Worm (Caenorhabditis elegans) whole organism, young adult: ENCODE data around the gene ZK287.7.
A peak's percentile ranks its signal among the peaks of the same experiment; 100 is the strongest.

ENCODE experiments used
- B0035.1 ChIP-seq: sonication (generic microtip); optimal IDR thresholded peaks from 2 replicates; lab custom pipeline; 2016; ENCODE audit warnings: missing genetic modification characterization, mild to moderate bottlenecking, missing compliant biosample characterization, missing genotype, missing genetic modification reagents
- B0261.1 ChIP-seq: sonication (generic microtip); optimal IDR thresholded peaks from 2 replicates; lab custom pipeline; 2016; ENCODE audit warnings: mild to moderate bottlenecking, missing genetic modification characterization, moderate library complexity, missing compliant biosample characterization
- D2030.7 ChIP-seq: fragments of 200-800 bp; sonication (Bioruptor generic); IDR thresholded peaks from 2 replicates; pipeline ENCODE4 v1.3.6; 2022; ENCODE audit warnings: missing genetic modification reagents, missing genetic modification characterization, missing compliant biosample characterization
- K11D2.4 ChIP-seq: fragments of 200-800 bp; sonication (Bioruptor generic); IDR thresholded peaks from 2 replicates; pipeline ENCODE4 v1.3.6; 2022; ENCODE audit warnings: missing genetic modification reagents, missing genetic modification characterization, missing compliant biosample characterization
- K12H6.12 ChIP-seq: fragments of 200-800 bp; sonication (Bioruptor generic); optimal IDR thresholded peaks from 2 replicates; lab custom pipeline; 2018; ENCODE audit warnings: mild to moderate bottlenecking, missing genetic modification characterization, missing compliant biosample characterization
- Y56A3A.18 ChIP-seq: fragments of 200-800 bp; sonication (Bioruptor generic); IDR thresholded peaks from 2 replicates; pipeline ENCODE4 v1.3.6; 2022; ENCODE audit warnings: missing genetic modification reagents, missing genetic modification characterization, missing compliant biosample characterization
- ZK185.1 ChIP-seq: sonication (generic microtip); optimal IDR thresholded peaks from 2 replicates; lab custom pipeline; 2016; ENCODE audit warnings: mild to moderate bottlenecking, missing genetic modification characterization, missing compliant biosample characterization; ENCODE audit not compliant: poor library complexity, severe bottlenecking
- akir-1 ChIP-seq: fragments of 200-800 bp; sonication (Bioruptor generic); optimal IDR thresholded peaks from 2 replicates; lab custom pipeline; 2018; ENCODE audit warnings: mild to moderate bottlenecking, missing genetic modification characterization, moderate library complexity, missing compliant biosample characterization
- ama-1 ChIP-seq, 3 experiments: fragments of 150-350 bp in 1 of 3; sonication (generic microtip) in 2 of 3; optimal IDR thresholded peaks; 2 replicates each; lab custom pipeline; 2014 to 2018; ENCODE audit warnings: missing biosample characterization in 2 of 3, missing genetic modification characterization in 2 of 3, missing genetic modification reagents in 2 of 3
- atf-7 ChIP-seq: sonication (generic microtip); optimal IDR thresholded peaks from 2 replicates; lab custom pipeline; 2017; ENCODE audit warnings: mild to moderate bottlenecking, missing genetic modification characterization, missing compliant biosample characterization
- bed-2 ChIP-seq: fragments of 200-800 bp; sonication (Bioruptor generic); IDR thresholded peaks from 2 replicates; pipeline ENCODE4 v1.3.6; 2022; ENCODE audit warnings: missing genetic modification reagents, missing genetic modification characterization, missing compliant biosample characterization
- cebp-2 ChIP-seq: fragments of 200-800 bp; sonication (Bioruptor generic); IDR thresholded peaks from 2 replicates; pipeline ENCODE4 v1.3.6; 2022; ENCODE audit warnings: missing genetic modification characterization, missing compliant biosample characterization
- ceh-27 ChIP-seq: fragments of 200-800 bp; sonication (Bioruptor generic); optimal IDR thresholded peaks from 2 replicates; lab custom pipeline; 2018; ENCODE audit warnings: mild to moderate bottlenecking, missing genetic modification characterization, moderate library complexity, missing compliant biosample characterization
- ceh-58 ChIP-seq: fragments of 200-800 bp; sonication (Bioruptor generic); IDR thresholded peaks from 2 replicates; pipeline ENCODE4 v1.3.6; 2022; ENCODE audit warnings: missing genetic modification characterization, missing compliant biosample characterization
- ceh-91 ChIP-seq: fragments of 200-800 bp; sonication (Bioruptor generic); IDR thresholded peaks from 2 replicates; pipeline ENCODE4 v1.3.6; 2022; ENCODE audit warnings: missing genetic modification reagents, missing genetic modification characterization, missing compliant biosample characterization
- fkh-3 ChIP-seq: sonication (generic microtip); optimal IDR thresholded peaks from 2 replicates; lab custom pipeline; 2016; ENCODE audit warnings: mild to moderate bottlenecking, missing genetic modification characterization, missing compliant biosample characterization
- gei-17 ChIP-seq: fragments of 200-800 bp; sonication (Bioruptor generic); optimal IDR thresholded peaks from 2 replicates; lab custom pipeline; 2018; ENCODE audit warnings: mild to moderate bottlenecking, missing genetic modification characterization, missing compliant biosample characterization
- hlh-26 ChIP-seq: fragments of 200-800 bp; sonication (Bioruptor generic); conservative IDR thresholded peaks from 2 replicates; pipeline ENCODE4 v1.3.6; 2022; ENCODE audit warnings: missing genetic modification reagents, missing genetic modification characterization, missing compliant biosample characterization
- hmg-20 ChIP-seq: fragments of 200-800 bp; sonication (Bioruptor generic); IDR thresholded peaks from 2 replicates; pipeline ENCODE4 v1.3.6; 2022; ENCODE audit warnings: missing genetic modification reagents, missing genetic modification characterization, missing compliant biosample characterization
- let-526 ChIP-seq: fragments of 200-800 bp; sonication (Bioruptor generic); IDR thresholded peaks from 2 replicates; pipeline ENCODE4 v1.3.6; 2022; ENCODE audit warnings: missing genetic modification reagents, missing genetic modification characterization, missing compliant biosample characterization
- madf-3 ChIP-seq: fragments of 200-800 bp; sonication (Bioruptor generic); IDR thresholded peaks from 2 replicates; pipeline ENCODE4 v1.3.6; 2022; ENCODE audit warnings: missing genetic modification reagents, missing genetic modification characterization, missing compliant biosample characterization
- mel-28 ChIP-seq: sonication (generic microtip); optimal IDR thresholded peaks from 2 replicates; lab custom pipeline; 2016; ENCODE audit warnings: borderline replicate concordance, mild to moderate bottlenecking, missing genetic modification characterization, missing compliant biosample characterization
- nfya-1 ChIP-seq: sonication (generic microtip); optimal IDR thresholded peaks from 2 replicates; lab custom pipeline; 2017; ENCODE audit warnings: antibody characterized with exemption, missing compliant biosample characterization, missing genetic modification characterization, borderline replicate concordance; ENCODE audit not compliant: insufficient read depth
- nfyb-1 ChIP-seq: fragments of 200-800 bp; sonication (Bioruptor generic); IDR thresholded peaks from 2 replicates; pipeline ENCODE4 v1.3.6; 2022; ENCODE audit warnings: missing genetic modification reagents, missing genetic modification characterization, missing compliant biosample characterization
- nhr-120 ChIP-seq: fragments of 200-800 bp; sonication (Bioruptor generic); IDR thresholded peaks from 2 replicates; pipeline ENCODE4 v1.3.6; 2022; ENCODE audit warnings: missing genetic modification characterization, missing compliant biosample characterization
- nhr-90 ChIP-seq: sonication (generic microtip); optimal IDR thresholded peaks from 2 replicates; lab custom pipeline; 2016; ENCODE audit warnings: missing genotype, mild to moderate bottlenecking, missing genetic modification characterization, missing compliant biosample characterization
- pha-4 ChIP-seq: fragments of 150-350 bp; sonication (generic microtip); optimal IDR thresholded peaks from 2 replicates; lab custom pipeline; 2014; ENCODE audit warnings: missing biosample characterization, missing genetic modification reagents, missing genetic modification characterization
- repo-1 ChIP-seq: sonication (generic microtip); optimal IDR thresholded peaks from 2 replicates; lab custom pipeline; 2017; ENCODE audit warnings: mild to moderate bottlenecking, missing genetic modification characterization, missing compliant biosample characterization
- snpc-1.1 ChIP-seq: sonication (generic microtip); optimal IDR thresholded peaks from 2 replicates; lab custom pipeline; 2017; ENCODE audit warnings: missing genetic modification characterization, mild to moderate bottlenecking, missing compliant biosample characterization, antibody characterized with exemption, moderate library complexity, missing genotype, missing genetic modification reagents; ENCODE audit not compliant: insufficient read depth
- snpc-1.3 ChIP-seq: sonication (generic microtip); optimal IDR thresholded peaks from 2 replicates; lab custom pipeline; 2017; ENCODE audit warnings: missing genetic modification characterization, mild to moderate bottlenecking, missing compliant biosample characterization, antibody characterized with exemption, moderate library complexity, missing genotype, missing genetic modification reagents; ENCODE audit not compliant: insufficient read depth
- sptf-2 ChIP-seq: fragments of 200-800 bp; sonication (Bioruptor generic); optimal IDR thresholded peaks from 2 replicates; lab custom pipeline; 2018; ENCODE audit warnings: mild to moderate bottlenecking, missing genetic modification characterization, missing compliant biosample characterization
- tlf-1 ChIP-seq: fragments of 200-800 bp; sonication (Bioruptor generic); optimal IDR thresholded peaks from 2 replicates; lab custom pipeline; 2018; ENCODE audit warnings: mild to moderate bottlenecking, missing genetic modification characterization, missing compliant biosample characterization
- unc-130 ChIP-seq: sonication (generic microtip); optimal IDR thresholded peaks from 2 replicates; lab custom pipeline; 2016; ENCODE audit warnings: missing genetic modification reagents, missing genetic modification characterization, missing compliant biosample characterization
- unc-62 ChIP-seq: fragments of 150-350 bp; optimal IDR thresholded peaks from 2 replicates; lab custom pipeline; 2014; ENCODE audit warnings: missing biosample characterization, missing genetic modification reagents, missing genetic modification characterization
- zim-3 ChIP-seq: sonication (generic microtip); optimal IDR thresholded peaks from 2 replicates; lab custom pipeline; 2017; ENCODE audit warnings: mild to moderate bottlenecking, missing genetic modification characterization, moderate library complexity, missing compliant biosample characterization
- ztf-18 ChIP-seq: sonication (generic microtip); optimal IDR thresholded peaks from 2 replicates; lab custom pipeline; 2016; ENCODE audit warnings: missing genotype, mild to moderate bottlenecking, missing genetic modification characterization, missing compliant biosample characterization
- ztf-22 ChIP-seq: fragments of 200-800 bp; sonication (Bioruptor generic); optimal IDR thresholded peaks from 2 replicates; lab custom pipeline; 2018; ENCODE audit warnings: mild to moderate bottlenecking, missing genetic modification characterization, moderate library complexity, missing compliant biosample characterization
- ztf-26 ChIP-seq: sonication (generic microtip); optimal IDR thresholded peaks from 2 replicates; lab custom pipeline; 2017; ENCODE audit warnings: missing genetic modification characterization, missing compliant biosample characterization
- ztf-6 ChIP-seq: fragments of 200-800 bp; sonication (Bioruptor generic); IDR thresholded peaks from 2 replicates; pipeline ENCODE4 v1.3.6; 2022; ENCODE audit warnings: missing genetic modification reagents, missing genetic modification characterization, missing compliant biosample characterization

ZK287.7 gene

DNA sequence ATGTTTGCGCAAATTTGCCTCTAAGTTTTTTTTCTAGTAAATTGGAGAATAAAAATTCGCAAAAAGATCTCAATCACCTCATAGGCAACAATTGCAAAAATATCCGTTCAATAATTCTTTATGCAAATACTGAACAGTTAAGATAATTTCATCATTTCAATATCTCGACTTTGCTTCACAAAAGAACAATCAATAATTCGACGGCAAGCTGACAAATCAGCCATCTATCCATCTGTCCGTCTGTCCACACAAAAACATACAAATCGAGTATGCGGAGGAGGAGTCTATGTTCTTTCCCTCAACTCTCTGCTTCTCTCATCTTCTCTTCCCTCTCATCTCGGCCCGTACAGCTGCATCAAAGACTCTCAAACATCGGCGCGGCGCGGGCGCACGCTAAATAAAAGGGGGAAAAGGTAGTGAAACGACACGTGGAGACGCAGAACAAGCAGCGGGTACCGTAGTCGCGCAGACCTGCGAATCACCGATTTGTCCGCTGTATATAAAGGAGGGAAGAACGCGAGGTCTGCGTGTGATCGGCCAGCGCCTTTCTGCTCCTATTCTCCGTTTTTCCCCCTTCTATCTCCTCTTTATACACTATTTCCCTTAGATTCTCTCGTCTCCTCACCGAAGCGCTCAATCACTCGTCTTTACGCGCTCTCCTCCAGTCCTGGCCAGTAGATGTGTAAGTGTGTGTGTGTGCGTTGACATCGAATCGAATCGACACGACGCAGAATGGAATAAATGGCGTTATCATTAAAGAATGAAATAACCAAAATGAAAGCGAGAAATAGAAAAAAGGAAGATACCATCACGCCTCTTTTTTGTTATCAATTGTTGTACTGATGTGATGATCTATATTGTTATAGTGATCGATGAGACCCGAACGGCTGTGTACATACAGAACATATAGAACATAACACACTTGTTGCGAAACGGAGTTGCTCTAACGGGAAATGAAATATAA lies 38.2 kb downstream of the ZK287.7 start (continued):
- TF ChIP-seq fkh-3 (tag; lab: Kevin White, UChicago) (no peak), ceh-91 (GFP tag; lab: Robert Waterston, UW) (0 out of 2 replicates have a peak, but pooled peaks have one; percentile 26), Y56A3A.18 (GFP tag; lab: Robert Waterston, UW) (0 out of 2 replicates have a peak, but pooled peaks have one; percentile 6), ztf-26 (peak; percentile 90), hlh-26 (GFP tag; lab: Robert Waterston, UW) (no peak), unc-62 (peak; percentile 32), ceh-58 (GFP tag; lab: Robert Waterston, UW) (no peak), gei-17 (GFP tag; lab: Kevin White, UChicago) (peak; percentile 66), nfyb-1 (GFP tag; lab: Robert Waterston, UW) (peak; percentile 95), ztf-18 (peak; percentile 71), ztf-22 (GFP tag; lab: Kevin White, UChicago) (peak; percentile 72), snpc-1.1 (tag; lab: Kevin White, UChicago) (no peak), snpc-1.3 (tag; lab: Kevin White, UChicago) (no peak), atf-7 (tag; lab: Kevin White, UChicago) (peak; percentile 93), sptf-2 (GFP tag; lab: Kevin White, UChicago) (no peak), pha-4 (tag; lab: Kevin White, UChicago) (no peak), K12H6.12 (tag; lab: Kevin White, UChicago) (peak; percentile 98), mel-28 (tag; lab: Kevin White, UChicago) (peak; percentile 14), ZK185.1 (tag; lab: Kevin White, UChicago) (peak; percentile 56), K11D2.4 (GFP tag; lab: Robert Waterston, UW) (peak; percentile 83), zim-3 (no peak), nfya-1 (tag; lab: Kevin White, UChicago) (no peak), B0035.1 (tag; lab: Kevin White, UChicago) (peak; percentile 78), nhr-120 (no peak), unc-130 (GFP tag; lab: Kevin White, UChicago) (peak; percentile 12), repo-1 (tag; lab: Kevin White, UChicago) (peak; percentile 61), cebp-2 (no peak), ceh-27 (GFP tag; lab: Kevin White, UChicago) (peak; percentile 95), let-526 (GFP tag; lab: Robert Waterston, UW) (peak; percentile 88; the same call in 1 of the 2 replicates), nhr-90 (peak; percentile 89), B0261.1 (tag; lab: Kevin White, UChicago) (peak; percentile 16), madf-3 (no peak), tlf-1 (GFP tag; lab: Kevin White, UChicago) (peak; percentile 72), bed-2 (GFP tag; lab: Robert Waterston, UW) (0 out of 2 replicates have a peak, but pooled peaks have one; percentile 22), D2030.7 (GFP tag; lab: Robert Waterston, UW) (no peak)

DNA sequence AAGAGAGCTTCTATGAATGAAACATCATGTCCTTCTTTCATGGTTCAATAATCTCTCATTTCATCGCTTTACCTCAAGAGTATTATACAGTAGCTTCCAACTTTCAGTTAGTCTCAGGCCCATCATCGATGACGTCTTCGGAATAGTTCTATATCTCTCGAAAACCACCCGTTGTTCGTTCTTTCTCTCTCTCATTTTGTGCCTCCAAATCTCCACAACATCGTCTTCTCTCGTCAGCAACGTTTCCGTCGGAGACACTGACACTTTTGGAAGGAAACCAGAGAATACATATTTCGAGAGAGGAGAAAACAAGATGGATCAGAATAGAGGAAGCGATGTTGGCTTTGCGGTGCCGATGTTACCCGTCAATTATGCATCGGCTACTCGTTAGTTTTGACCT lies 39.0 kb downstream of the ZK287.7 start:
- TF ChIP-seq zim-3: peak; percentile 1
- 0 out of 2 replicates have a peak, but pooled peaks have one; percentile 4 for TF ChIP-seq hmg-20
- TF ChIP-seq akir-1 (GFP tag; lab: Kevin White, UChicago): no peak
- peak; percentile 52 for TF ChIP-seq ama-1 (optimal IDR thresholded peaks at IDR 0.05; lab: Kevin White, UChicago)
- TF ChIP-seq ama-1 (GFP tag; optimal IDR thresholded peaks at IDR 0.05; lab: Kevin White, UChicago): no peak
- TF ChIP-seq sptf-2 (GFP tag; lab: Kevin White, UChicago): no peak
- TF ChIP-seq ztf-6 (GFP tag; lab: Robert Waterston, UW): no peak
- TF ChIP-seq nfyb-1 (GFP tag; lab: Robert Waterston, UW): peak; percentile 31; the same call in 1 of the 2 replicates
